Worm (Caenorhabditis elegans): ENCODE data around the gene srh-60.

ce11 chrII:3540151-3540550 is 43.4 kb upstream of the srh-60 start:
- TF ChIP-seq ZK546.5 (tag; optimal IDR thresholded peaks at IDR 0.05) (no peak), nhr-237 (tag; optimal IDR thresholded peaks at IDR 0.05) (no peak), hif-1 (tag; optimal IDR thresholded peaks at IDR 0.05) (no peak), daf-8 (GFP tag; IDR thresholded peaks at IDR 0.05) (no peak), hmg-1.1 (GFP tag; IDR thresholded peaks at IDR 0.05) (no peak), unc-130 (GFP tag; optimal IDR thresholded peaks at IDR 0.05) (no peak), ztf-11 (tag; optimal IDR thresholded peaks at IDR 0.05) (no peak), rbr-2 (tag; optimal IDR thresholded peaks at IDR 0.05) (no peak), daf-16 (GFP tag; optimal IDR thresholded peaks at IDR 0.05) (no peak), daf-16 (tag; optimal IDR thresholded peaks at IDR 0.05) (no peak), snpc-4 (tag; optimal IDR thresholded peaks at IDR 0.05) (no peak)

Measured in whole organism, L4 larva.